Worm (Caenorhabditis elegans): Measurements from ENCODE around the gene F55G1.15.

F55G1.15 gene

DNA sequence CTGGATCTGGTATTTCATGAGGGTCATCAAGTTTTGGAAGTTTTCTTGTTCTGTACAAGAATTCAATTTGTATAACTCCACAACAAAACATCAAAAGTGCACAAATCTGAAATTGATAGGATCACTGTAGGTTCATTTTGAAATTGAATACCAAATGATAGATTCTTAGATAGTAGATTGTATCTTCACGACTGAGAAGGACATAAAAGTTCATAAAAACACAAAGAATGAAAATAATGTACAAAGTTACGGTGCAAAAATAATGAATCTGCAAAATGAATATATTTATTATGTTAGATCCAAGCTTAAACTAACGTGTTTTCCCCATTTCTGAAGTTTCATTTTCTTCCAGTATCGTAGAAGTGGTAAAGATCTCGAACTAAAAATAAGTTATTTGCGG lies 313 bp downstream of the F55G1.15 start:
- TF ChIP-seq tbx-8 (GFP tag; optimal IDR thresholded peaks at IDR 0.05) = no peak
- no peak for TF ChIP-seq ztf-11 (tag; optimal IDR thresholded peaks at IDR 0.05)
- no peak for TF ChIP-seq unc-39 (tag; optimal IDR thresholded peaks at IDR 0.05)
- no peak for TF ChIP-seq nhr-28 (tag; optimal IDR thresholded peaks at IDR 0.05)
- TF ChIP-seq ceh-83 (GFP tag; optimal IDR thresholded peaks at IDR 0.05) = no peak
- no peak for TF ChIP-seq elt-3 (tag; optimal IDR thresholded peaks at IDR 0.05)
- no peak for TF ChIP-seq ces-1 (GFP tag; optimal IDR thresholded peaks at IDR 0.05)
- TF ChIP-seq drap-1 (GFP tag; optimal IDR thresholded peaks at IDR 0.05) = no peak
- TF ChIP-seq blmp-1 (tag; optimal IDR thresholded peaks at IDR 0.05) = no peak
- TF ChIP-seq flh-1 (GFP tag; optimal IDR thresholded peaks at IDR 0.05) = no peak
- TF ChIP-seq elt-1 (tag; optimal IDR thresholded peaks at IDR 0.05; ENCODE audit: borderline replicate concordance, insufficient read depth) = no peak
- no peak for TF ChIP-seq cnd-1 (tag; optimal IDR thresholded peaks at IDR 0.05)
- TF ChIP-seq M03D4.4 (tag; optimal IDR thresholded peaks at IDR 0.05) = no peak
- TF ChIP-seq mab-5 (tag; optimal IDR thresholded peaks at IDR 0.05) = no peak
- no peak for TF ChIP-seq zip-8 (tag; optimal IDR thresholded peaks at IDR 0.05)
- TF ChIP-seq sptf-1 (tag; optimal IDR thresholded peaks at IDR 0.05) = no peak
- no peak for TF ChIP-seq unc-62 (GFP tag; optimal IDR thresholded peaks at IDR 0.05)
- TF ChIP-seq snpc-4 (tag; optimal IDR thresholded peaks at IDR 0.05) = no peak
- no peak for TF ChIP-seq sem-2 (GFP tag; optimal IDR thresholded peaks at IDR 0.05)

DNA sequence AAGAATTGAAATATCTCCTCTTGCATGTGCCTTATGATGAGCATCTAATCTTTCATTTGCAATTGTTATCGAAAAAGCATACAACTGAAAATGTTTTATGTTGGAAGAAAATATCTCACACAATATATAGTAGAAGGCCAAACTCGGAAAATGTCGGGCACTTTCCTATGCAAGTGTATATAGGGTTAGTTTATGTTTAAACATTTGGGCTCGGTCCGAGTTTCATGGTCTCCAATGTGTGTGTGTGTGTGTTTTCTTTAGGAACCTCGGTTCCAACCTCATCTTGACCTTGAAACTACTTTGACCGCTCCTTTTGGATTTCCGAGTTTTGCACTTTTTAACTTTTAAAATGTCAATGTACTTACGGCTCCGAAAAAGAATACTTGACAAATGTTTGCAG lies 1.9 kb downstream of the F55G1.15 start:
- TF ChIP-seq hlh-1 (tag; optimal IDR thresholded peaks at IDR 0.05) (no peak), M03D4.4 (tag; optimal IDR thresholded peaks at IDR 0.05) (no peak), blmp-1 (tag; optimal IDR thresholded peaks at IDR 0.05) (no peak), pha-4 (tag; optimal IDR thresholded peaks at IDR 0.05) (no peak), lin-32 (GFP tag; optimal IDR thresholded peaks at IDR 0.05) (no peak), ceh-83 (GFP tag; optimal IDR thresholded peaks at IDR 0.05) (no peak), unc-62 (GFP tag; optimal IDR thresholded peaks at IDR 0.05) (no peak), snpc-4 (tag; optimal IDR thresholded peaks at IDR 0.05) (no peak), ztf-11 (tag; optimal IDR thresholded peaks at IDR 0.05) (no peak), unc-120 (tag; optimal IDR thresholded peaks at IDR 0.05; ENCODE audit: poor library complexity, severe bottlenecking) (no peak), nhr-76 (tag; optimal IDR thresholded peaks at IDR 0.05) (no peak), ceh-39 (tag; optimal IDR thresholded peaks at IDR 0.05) (no peak), zip-8 (tag; optimal IDR thresholded peaks at IDR 0.05) (no peak), nhr-12 (tag; optimal IDR thresholded peaks at IDR 0.05) (no peak), ceh-43 (GFP tag; optimal IDR thresholded peaks at IDR 0.05) (no peak), lsy-2 (tag; optimal IDR thresholded peaks at IDR 0.05) (no peak), ham-2 (GFP tag; optimal IDR thresholded peaks at IDR 0.05) (no peak), nhr-28 (tag; optimal IDR thresholded peaks at IDR 0.05) (no peak)

DNA sequence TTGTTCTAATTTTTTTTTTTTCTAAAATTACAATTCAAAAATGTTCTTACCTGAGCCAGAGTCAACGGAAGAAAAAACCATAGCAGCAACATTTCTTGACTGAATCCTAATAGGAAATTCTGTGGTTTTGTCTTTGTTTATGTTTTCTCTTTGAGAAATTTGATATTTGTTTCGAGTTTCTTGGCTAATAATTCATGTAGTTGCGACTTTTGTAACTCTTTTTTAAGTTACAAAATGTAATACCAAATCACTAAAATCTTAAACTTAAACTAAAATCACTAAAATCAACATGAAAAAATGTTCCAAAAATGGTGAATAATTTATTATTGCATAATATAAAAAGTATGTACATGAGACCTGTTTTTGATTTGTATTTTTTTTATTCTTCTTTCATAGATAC lies 3.5 kb downstream of the F55G1.15 start, which contains the start of gene egas-4:
egas-4 (minus strand) TSS at position 101 of the 400 bp plus-strand sequence.
- TF ChIP-seq M03D4.4 (tag; optimal IDR thresholded peaks at IDR 0.05) (no peak), ces-1 (GFP tag; optimal IDR thresholded peaks at IDR 0.05) (no peak)

DNA sequence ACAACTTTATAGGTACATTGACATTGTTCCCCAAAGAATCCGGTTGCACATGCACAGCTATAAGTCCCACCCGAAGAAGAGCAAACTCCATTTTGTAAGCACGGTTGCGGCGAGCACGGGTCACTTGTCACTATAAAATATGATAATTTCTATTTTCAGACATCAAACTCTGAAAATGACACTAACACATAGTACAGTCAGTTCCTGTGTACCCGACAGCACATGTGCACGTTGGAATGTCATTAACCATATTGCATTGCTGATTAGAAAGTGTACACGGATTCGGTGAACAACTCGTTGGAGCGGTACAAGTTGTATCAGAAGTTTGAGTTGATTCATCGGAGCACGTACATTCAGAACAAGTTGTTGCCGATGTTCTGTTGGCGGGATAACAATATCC lies 4.0 kb downstream of the F55G1.15 start:
- no peak for TF ChIP-seq ham-2 (GFP tag; optimal IDR thresholded peaks at IDR 0.05)
- TF ChIP-seq sptf-1 (tag; optimal IDR thresholded peaks at IDR 0.05) = no peak
- no peak for TF ChIP-seq nhr-12 (tag; optimal IDR thresholded peaks at IDR 0.05)

DNA sequence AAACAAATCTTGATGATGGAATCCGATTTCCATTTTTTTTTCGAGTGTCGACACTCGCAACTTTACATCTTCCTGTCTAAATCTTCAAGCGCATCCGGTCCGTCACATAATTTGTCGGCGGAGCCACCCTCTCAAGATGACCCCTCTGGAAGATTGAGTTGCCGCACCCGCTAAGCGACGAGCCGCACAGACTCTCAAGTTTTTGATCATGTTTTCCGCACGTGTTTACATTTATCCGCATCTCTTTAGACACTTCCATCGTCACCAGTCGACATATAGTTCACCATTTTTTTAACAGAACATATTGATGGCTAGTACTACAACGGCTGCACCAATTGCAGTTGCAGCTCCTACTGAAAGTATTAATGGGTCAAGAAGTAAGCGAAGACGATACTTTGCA lies 9.8 kb downstream of the F55G1.15 start, which contains the start of gene F55G1.1:
F55G1.1 (plus strand) TSS at position 301 of the 400 bp plus-strand sequence.
- TF ChIP-seq flh-1 (GFP tag; optimal IDR thresholded peaks at IDR 0.05) (no peak), nhr-237 (tag; optimal IDR thresholded peaks at IDR 0.05) (no peak), elt-3 (tag; optimal IDR thresholded peaks at IDR 0.05) (no peak), unc-62 (GFP tag; optimal IDR thresholded peaks at IDR 0.05) (no peak), nhr-28 (tag; optimal IDR thresholded peaks at IDR 0.05) (no peak), pha-4 (tag; optimal IDR thresholded peaks at IDR 0.05) (no peak), snpc-4 (tag; optimal IDR thresholded peaks at IDR 0.05) (no peak), zip-8 (tag; optimal IDR thresholded peaks at IDR 0.05) (no peak), sem-2 (GFP tag; optimal IDR thresholded peaks at IDR 0.05) (no peak), ztf-11 (tag; optimal IDR thresholded peaks at IDR 0.05) (no peak), ham-2 (GFP tag; optimal IDR thresholded peaks at IDR 0.05) (no peak)

DNA sequence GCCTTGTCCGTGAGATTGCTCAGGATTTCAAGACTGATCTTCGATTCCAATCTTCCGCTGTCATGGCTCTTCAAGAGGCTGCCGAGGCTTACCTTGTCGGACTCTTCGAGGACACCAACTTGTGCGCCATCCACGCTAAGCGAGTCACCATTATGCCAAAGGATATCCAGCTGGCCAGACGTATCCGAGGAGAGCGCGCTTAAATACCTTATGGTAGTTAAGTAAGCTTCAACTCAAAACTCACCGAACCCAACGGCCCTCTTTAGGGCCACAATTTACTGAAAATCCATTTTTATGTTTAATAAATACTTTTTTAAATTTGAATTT lies 12.8 kb downstream of the F55G1.15 start:
- TF ChIP-seq mab-5 (tag; optimal IDR thresholded peaks at IDR 0.05) (no peak), nhr-2 (tag; optimal IDR thresholded peaks at IDR 0.05) (no peak), unc-39 (tag; optimal IDR thresholded peaks at IDR 0.05) (no peak), ztf-11 (tag; optimal IDR thresholded peaks at IDR 0.05) (no peak), sem-2 (GFP tag; optimal IDR thresholded peaks at IDR 0.05) (no peak), lsy-2 (tag; optimal IDR thresholded peaks at IDR 0.05) (no peak), pha-4 (tag; optimal IDR thresholded peaks at IDR 0.05) (no peak), unc-62 (GFP tag; optimal IDR thresholded peaks at IDR 0.05) (no peak), ceh-39 (tag; optimal IDR thresholded peaks at IDR 0.05) (no peak), lin-32 (GFP tag; optimal IDR thresholded peaks at IDR 0.05) (no peak), ces-1 (GFP tag; optimal IDR thresholded peaks at IDR 0.05) (no peak), nhr-76 (tag; optimal IDR thresholded peaks at IDR 0.05) (no peak), bed-3 (GFP tag; optimal IDR thresholded peaks at IDR 0.05) (no peak), hlh-1 (tag; optimal IDR thresholded peaks at IDR 0.05) (no peak), drap-1 (GFP tag; optimal IDR thresholded peaks at IDR 0.05) (no peak), zip-8 (tag; optimal IDR thresholded peaks at IDR 0.05) (no peak), unc-120 (tag; optimal IDR thresholded peaks at IDR 0.05; ENCODE audit: poor library complexity, severe bottlenecking) (no peak)

Data from whole organism, mixed stage, embryonic.